Worm (Caenorhabditis elegans) whole organism, L1 larva: ENCODE results near the gene lgg-1.

Source experiments
- C16A3.4 ChIP-seq: fragments of 150-350 bp; optimal IDR thresholded peaks from 2 replicates; lab custom pipeline; 2014; ENCODE audit warnings: missing biosample characterization, missing genetic modification characterization
- C34B4.2 ChIP-seq: sonication (generic microtip); optimal IDR thresholded peaks from 2 replicates; lab custom pipeline; 2017; ENCODE audit warnings: mild to moderate bottlenecking, missing genetic modification characterization, missing compliant biosample characterization
- F16B12.6 ChIP-seq: fragments of 150-350 bp; optimal IDR thresholded peaks from 2 replicates; lab custom pipeline; 2014; ENCODE audit warnings: missing biosample characterization, missing genetic modification characterization
- aha-1 ChIP-seq: fragments of 150-350 bp; optimal IDR thresholded peaks from 2 replicates; lab custom pipeline; 2014; ENCODE audit warnings: missing biosample characterization, missing genetic modification characterization
- alr-1 ChIP-seq: fragments of 200-800 bp; sonication (Bioruptor generic); optimal IDR thresholded peaks from 2 replicates; lab custom pipeline; 2018; ENCODE audit warnings: borderline replicate concordance, mild to moderate bottlenecking, missing genetic modification characterization, missing compliant biosample characterization
- aly-2 ChIP-seq: fragments of 150-350 bp; optimal IDR thresholded peaks from 2 replicates; lab custom pipeline; 2014; ENCODE audit warnings: missing biosample characterization, missing genetic modification characterization
- blmp-1 ChIP-seq: fragments of 150-350 bp; optimal IDR thresholded peaks from 2 replicates; lab custom pipeline; 2014; ENCODE audit warnings: missing biosample characterization, missing genetic modification characterization
- ceh-8 ChIP-seq: fragments of 200-800 bp; sonication (Bioruptor generic); optimal IDR thresholded peaks from 2 replicates; lab custom pipeline; 2018; ENCODE audit warnings: mild to moderate bottlenecking, missing genetic modification characterization, moderate library complexity, missing compliant biosample characterization
- ceh-90 ChIP-seq: sonication (generic microtip); optimal IDR thresholded peaks from 2 replicates; lab custom pipeline; 2016; ENCODE audit warnings: missing genetic modification characterization, missing compliant biosample characterization
- ces-1 ChIP-seq: fragments of 150-350 bp; optimal IDR thresholded peaks from 2 replicates; lab custom pipeline; 2014; ENCODE audit warnings: missing biosample characterization, missing genetic modification reagents, missing genetic modification characterization
- dpl-1 ChIP-seq, 3 experiments: fragments of 150-350 bp in 2 of 3; sonication (generic microtip) in 1 of 3; optimal IDR thresholded peaks; 2 replicates each; lab custom pipeline; 2014 to 2017; ENCODE audit warnings: missing biosample characterization in 3 of 3, missing genetic modification characterization in 3 of 3, missing genetic modification reagents in 3 of 3
- dsc-1 ChIP-seq: sonication (generic microtip); optimal IDR thresholded peaks from 2 replicates; lab custom pipeline; 2016; ENCODE audit warnings: mild to moderate bottlenecking, missing genetic modification characterization, missing compliant biosample characterization
- efl-1 ChIP-seq, 4 experiments: fragments of 150-350 bp; optimal IDR thresholded peaks in 3 of 4; peaks in 1 of 4; 1 replicate in 1 of 4; 2 replicates in 3 of 4; lab custom pipeline; 2014; ENCODE audit warnings: missing biosample characterization in 2 of 4, missing genetic modification characterization in 2 of 4, missing genetic modification reagents in 2 of 4
- efl-3 ChIP-seq: fragments of 200-800 bp; sonication (Bioruptor generic); optimal IDR thresholded peaks from 2 replicates; lab custom pipeline; 2018; ENCODE audit warnings: mild to moderate bottlenecking, missing genetic modification characterization, missing compliant biosample characterization
- egl-27 ChIP-seq, 2 experiments: fragments of 150-350 bp in 1 of 2; sonication (generic microtip); optimal IDR thresholded peaks; 3 replicates each; lab custom pipeline; 2017 to 2018; ENCODE audit warnings: missing biosample characterization in 2 of 2, missing genetic modification characterization in 2 of 2, missing genetic modification reagents in 2 of 2
- ets-5 ChIP-seq: fragments of 200-800 bp; sonication (Bioruptor generic); IDR thresholded peaks from 2 replicates; pipeline ENCODE4 v1.3.6; 2022; ENCODE audit warnings: missing genetic modification characterization, missing compliant biosample characterization
- fkh-10 ChIP-seq: sonication (generic microtip); optimal IDR thresholded peaks from 2 replicates; lab custom pipeline; 2017; ENCODE audit warnings: missing biosample characterization, missing genetic modification reagents, missing genetic modification characterization
- fkh-8 ChIP-seq: sonication (generic microtip); optimal IDR thresholded peaks from 2 replicates; lab custom pipeline; 2016; ENCODE audit warnings: mild to moderate bottlenecking, missing genetic modification characterization, missing compliant biosample characterization
- fos-1 ChIP-seq: fragments of 150-350 bp; optimal IDR thresholded peaks from 2 replicates; lab custom pipeline; 2014; ENCODE audit warnings: missing biosample characterization, missing genetic modification characterization
- grh-1 ChIP-seq: fragments of 200-800 bp; sonication (Bioruptor generic); IDR thresholded peaks from 2 replicates; pipeline ENCODE4 v1.3.6; 2022; ENCODE audit warnings: missing genetic modification reagents, missing genetic modification characterization, missing compliant biosample characterization
- hlh-17 ChIP-seq: fragments of 200-800 bp; sonication (Bioruptor generic); optimal IDR thresholded peaks from 2 replicates; lab custom pipeline; 2018; ENCODE audit warnings: missing genetic modification characterization, mild to moderate bottlenecking, missing compliant biosample characterization, moderate library complexity, borderline replicate concordance
- hpl-2 ChIP-seq: fragments of 150-350 bp; optimal IDR thresholded peaks from 2 replicates; lab custom pipeline; 2014; ENCODE audit warnings: missing biosample characterization, missing genetic modification reagents, missing genetic modification characterization
- jun-1 ChIP-seq: fragments of 150-350 bp; optimal IDR thresholded peaks from 2 replicates; lab custom pipeline; 2014; ENCODE audit warnings: missing biosample characterization, missing genetic modification reagents, missing genetic modification characterization
- lin-13 ChIP-seq: fragments of 150-350 bp; optimal IDR thresholded peaks from 2 replicates; lab custom pipeline; 2014; ENCODE audit warnings: missing biosample characterization, missing genetic modification reagents, missing genetic modification characterization
- lin-15B ChIP-seq: fragments of 150-350 bp; sonication (generic microtip); optimal IDR thresholded peaks from 3 replicates; lab custom pipeline; 2014; ENCODE audit warnings: missing biosample characterization, missing genetic modification characterization
- lin-35 ChIP-seq, 2 experiments: fragments of 150-350 bp; optimal IDR thresholded peaks; 2 replicates each; lab custom pipeline; 2014; ENCODE audit warnings: missing biosample characterization in 2 of 2, missing genetic modification characterization in 2 of 2, missing genetic modification reagents in 2 of 2
- lir-3 ChIP-seq: sonication (generic microtip); optimal IDR thresholded peaks from 2 replicates; lab custom pipeline; 2016; ENCODE audit warnings: mild to moderate bottlenecking, missing genetic modification characterization, moderate library complexity, missing compliant biosample characterization; ENCODE audit not compliant: poor library complexity
- lsy-2 ChIP-seq, 2 experiments: fragments of 150-350 bp; optimal IDR thresholded peaks; 2 replicates each; lab custom pipeline; 2014; ENCODE audit warnings: missing biosample characterization in 2 of 2, missing genetic modification characterization in 2 of 2
- mab-9 ChIP-seq: fragments of 200-800 bp; sonication (Bioruptor generic); IDR thresholded peaks from 2 replicates; pipeline ENCODE4 v1.3.6; 2022; ENCODE audit warnings: missing genetic modification reagents, missing genetic modification characterization, missing compliant biosample characterization
- mep-1 ChIP-seq: fragments of 150-350 bp; optimal IDR thresholded peaks from 2 replicates; lab custom pipeline; 2014; ENCODE audit warnings: missing biosample characterization, missing genetic modification characterization
- nhr-11 ChIP-seq: fragments of 150-350 bp; optimal IDR thresholded peaks from 2 replicates; lab custom pipeline; 2014; ENCODE audit warnings: missing biosample characterization, missing genetic modification characterization
- nhr-12 ChIP-seq: sonication (generic microtip); optimal IDR thresholded peaks from 2 replicates; lab custom pipeline; 2017; ENCODE audit warnings: missing biosample characterization, missing genetic modification characterization
- nhr-237 ChIP-seq: fragments of 150-350 bp; optimal IDR thresholded peaks from 2 replicates; lab custom pipeline; 2014; ENCODE audit warnings: missing biosample characterization, missing genetic modification characterization
- nhr-47 ChIP-seq: sonication (generic microtip); optimal IDR thresholded peaks from 2 replicates; lab custom pipeline; 2016; ENCODE audit warnings: mild to moderate bottlenecking, missing genetic modification characterization, moderate library complexity, missing compliant biosample characterization
- nhr-71 ChIP-seq: sonication (generic microtip); optimal IDR thresholded peaks from 2 replicates; lab custom pipeline; 2016; ENCODE audit warnings: mild to moderate bottlenecking, missing genetic modification characterization, moderate library complexity, missing compliant biosample characterization
- nhr-77 ChIP-seq: fragments of 150-350 bp; optimal IDR thresholded peaks from 2 replicates; lab custom pipeline; 2014; ENCODE audit warnings: missing biosample characterization, missing genetic modification characterization
- nhr-84 ChIP-seq: sonication (generic microtip); optimal IDR thresholded peaks from 2 replicates; lab custom pipeline; 2017; ENCODE audit warnings: missing biosample characterization, missing genetic modification characterization
- nhr-85 ChIP-seq: sonication (generic microtip); peaks from one replicate; lab custom pipeline; 2016; ENCODE audit warnings: missing genetic modification characterization, inconsistent platforms, missing compliant biosample characterization
- nhr-90 ChIP-seq: sonication (generic microtip); optimal IDR thresholded peaks from 2 replicates; lab custom pipeline; 2016; ENCODE audit warnings: mild to moderate bottlenecking, missing genetic modification characterization, missing compliant biosample characterization; ENCODE audit not compliant: poor library complexity
- pax-3 ChIP-seq: fragments of 200-800 bp; sonication (Bioruptor generic); optimal IDR thresholded peaks from 2 replicates; lab custom pipeline; 2018; ENCODE audit warnings: mild to moderate bottlenecking, missing genetic modification characterization, moderate library complexity, missing compliant biosample characterization
- skn-1 ChIP-seq: fragments of 150-350 bp; optimal IDR thresholded peaks from 2 replicates; lab custom pipeline; 2014; ENCODE audit warnings: missing biosample characterization, missing genetic modification characterization
- snpc-4 ChIP-seq: fragments of 150-350 bp; optimal IDR thresholded peaks from 2 replicates; lab custom pipeline; 2014; ENCODE audit warnings: missing biosample characterization, missing genetic modification characterization
- sox-4 ChIP-seq: sonication (generic microtip); optimal IDR thresholded peaks from 2 replicates; lab custom pipeline; 2016; ENCODE audit warnings: missing genetic modification characterization, missing compliant biosample characterization
- swsn-7 ChIP-seq: sonication (generic microtip); optimal IDR thresholded peaks from 2 replicates; lab custom pipeline; 2016; ENCODE audit warnings: missing genetic modification characterization, missing compliant biosample characterization
- tbx-2 ChIP-seq: sonication (generic microtip); optimal IDR thresholded peaks from 2 replicates; lab custom pipeline; 2016; ENCODE audit warnings: missing genetic modification characterization, missing compliant biosample characterization
- tlp-1 ChIP-seq: fragments of 150-350 bp; optimal IDR thresholded peaks from 2 replicates; lab custom pipeline; 2014; ENCODE audit warnings: missing biosample characterization, missing genetic modification characterization
- unc-62 ChIP-seq: fragments of 150-350 bp; optimal IDR thresholded peaks from 2 replicates; lab custom pipeline; 2014; ENCODE audit warnings: missing biosample characterization, missing genetic modification reagents, missing genetic modification characterization
- unc-86 ChIP-seq: sonication (generic microtip); optimal IDR thresholded peaks from 2 replicates; lab custom pipeline; 2016; ENCODE audit warnings: missing genetic modification characterization, missing compliant biosample characterization
- unc-98 ChIP-seq: fragments of 200-800 bp; sonication (Bioruptor generic); IDR thresholded peaks from 2 replicates; pipeline ENCODE4 v1.3.6; 2022; ENCODE audit warnings: missing genetic modification characterization, missing compliant biosample characterization
- vab-15 ChIP-seq: sonication (generic microtip); optimal IDR thresholded peaks from 2 replicates; lab custom pipeline; 2017; ENCODE audit warnings: missing genotype, mild to moderate bottlenecking, missing genetic modification characterization, missing compliant biosample characterization
- xbp-1 ChIP-seq: sonication (generic microtip); optimal IDR thresholded peaks from 2 replicates; lab custom pipeline; 2016; ENCODE audit warnings: missing genetic modification characterization, missing compliant biosample characterization
- ztf-11 ChIP-seq, 2 experiments: sonication (generic microtip); optimal IDR thresholded peaks; 2 replicates each; lab custom pipeline; 2016 to 2017; ENCODE audit warnings: missing genetic modification characterization in 2 of 2, missing biosample characterization in 1 of 2, missing compliant biosample characterization in 1 of 2
- ztf-4 ChIP-seq: fragments of 150-350 bp; optimal IDR thresholded peaks from 2 replicates; lab custom pipeline; 2014; ENCODE audit warnings: missing biosample characterization, missing genetic modification characterization

Gene lgg-1

ce11 chrII:6370110-6370509, 22.6 kb upstream of the lgg-1 start (continued):
- TF ChIP-seq fkh-10 (peak; percentile 66), efl-3 (GFP tag; lab: Kevin White, UChicago) (no peak), mep-1 (tag; lab: Kevin White, UChicago) (peak; percentile 48), sox-4 (no peak), pax-3 (tag; lab: Kevin White, UChicago) (no peak), nhr-84 (no peak), fkh-8 (tag; lab: Kevin White, UChicago) (peak; percentile 88), tbx-2 (tag; lab: Kevin White, UChicago) (peak; percentile 87), ceh-8 (GFP tag; lab: Kevin White, UChicago) (peak; percentile 29), nhr-12 (tag; lab: Kevin White, UChicago) (no peak), lir-3 (tag; lab: Kevin White, UChicago) (peak; percentile 47), nhr-85 (peak; percentile 92), nhr-47 (tag; lab: Kevin White, UChicago) (peak; percentile 88), unc-62 (no peak), hpl-2 (GFP tag; lab: Kevin White, UChicago) (peak; percentile 20), tlp-1 (tag; lab: Kevin White, UChicago) (no peak), efl-1 (optimal IDR thresholded peaks at IDR 0.05; lab: Kevin White, UChicago) (peak; percentile 84 to 90), efl-1 (GFP tag; optimal IDR thresholded peaks at IDR 0.05 in 1 of 2; lab: Kevin White, UChicago) (peak; percentile 71 to 97), lin-13 (GFP tag; lab: Kevin White, UChicago) (peak; percentile 80), vab-15 (tag; lab: Kevin White, UChicago) (no peak), nhr-77 (tag; lab: Kevin White, UChicago) (peak; percentile 73), F16B12.6 (tag; lab: Kevin White, UChicago) (peak; percentile 47), blmp-1 (tag; lab: Kevin White, UChicago) (peak; percentile 97), lin-35 (GFP tag; optimal IDR thresholded peaks at IDR 0.05; lab: Kevin White, UChicago) (peak; percentile 85 to 87), nhr-11 (tag; lab: Kevin White, UChicago) (no peak), fos-1 (tag; lab: Kevin White, UChicago) (no peak), dsc-1 (tag; lab: Kevin White, UChicago) (peak; percentile 76), swsn-7 (tag; lab: Kevin White, UChicago) (peak; percentile 87), xbp-1 (tag; lab: Kevin White, UChicago) (peak; percentile 83), ceh-90 (tag; lab: Kevin White, UChicago) (no peak), nhr-237 (peak; percentile 20), ces-1 (GFP tag; lab: Kevin White, UChicago) (no peak), unc-98 (GFP tag; lab: Robert Waterston, UW) (no peak), snpc-4 (tag; lab: Kevin White, UChicago) (peak; percentile 50), mab-9 (GFP tag; lab: Robert Waterston, UW) (0 out of 2 replicates have a peak, but pooled peaks have one; percentile 34), aly-2 (tag; lab: Kevin White, UChicago) (peak; percentile 12), ztf-4 (tag; lab: Kevin White, UChicago) (peak; percentile 72), C16A3.4 (tag; lab: Kevin White, UChicago) (peak; percentile 81), ets-5 (GFP tag; lab: Robert Waterston, UW) (no peak), alr-1 (tag; lab: Kevin White, UChicago) (no peak), nhr-71 (tag; lab: Kevin White, UChicago) (peak; percentile 92), aha-1 (tag; lab: Kevin White, UChicago) (no peak), ztf-11 (tag; optimal IDR thresholded peaks at IDR 0.05; lab: Kevin White, UChicago) (peak in 1 of 2 experiments; percentile 5), hlh-17 (no peak), unc-86 (tag; lab: Kevin White, UChicago) (peak; percentile 80), lsy-2 (tag; optimal IDR thresholded peaks at IDR 0.05; lab: Kevin White, UChicago) (peak; percentile 87 to 89), egl-27 (tag; optimal IDR thresholded peaks at IDR 0.05; lab: Kevin White, UChicago) (peak in 1 of 2 experiments; percentile 6), nhr-90 (tag; lab: Kevin White, UChicago) (peak; percentile 79), lin-15B (tag; lab: Kevin White, UChicago) (peak; percentile 86), skn-1 (tag; lab: Kevin White, UChicago) (peak; percentile 85), C34B4.2 (tag; lab: Kevin White, UChicago) (no peak), dpl-1 (GFP tag; optimal IDR thresholded peaks at IDR 0.05; lab: Kevin White, UChicago) (peak; percentile 67 to 79 (median 78)), jun-1 (tag; lab: Kevin White, UChicago) (peak; percentile 86), grh-1 (GFP tag; lab: Robert Waterston, UW) (peak; percentile 45; the same call in 1 of the 2 replicates)
